Worm (Caenorhabditis elegans) whole organism, young adult: ENCODE data around the gene F49E10.4.
A peak's percentile ranks its signal among the peaks of the same experiment; 100 is the strongest.

Source experiments
- B0019.2 ChIP-seq: fragments of 200-800 bp; sonication (Bioruptor generic); conservative IDR thresholded peaks from 2 replicates; pipeline ENCODE4 v1.3.6; 2022; ENCODE audit warnings: missing genetic modification reagents, missing genetic modification characterization, missing compliant biosample characterization
- B0261.1 ChIP-seq: sonication (generic microtip); optimal IDR thresholded peaks from 2 replicates; lab custom pipeline; 2016; ENCODE audit warnings: mild to moderate bottlenecking, missing genetic modification characterization, moderate library complexity, missing compliant biosample characterization
- C06A6.2 ChIP-seq: fragments of 200-800 bp; sonication (Bioruptor generic); conservative IDR thresholded peaks from 2 replicates; pipeline ENCODE4 v1.3.6; 2022; ENCODE audit warnings: missing genetic modification characterization, missing compliant biosample characterization
- F22D6.2 ChIP-seq: sonication (generic microtip); optimal IDR thresholded peaks from 2 replicates; lab custom pipeline; 2016; ENCODE audit warnings: mild to moderate bottlenecking, missing genetic modification characterization, missing compliant biosample characterization
- F23B12.7 ChIP-seq: sonication (generic microtip); optimal IDR thresholded peaks from 2 replicates; lab custom pipeline; 2017; ENCODE audit warnings: missing genetic modification characterization, mild to moderate bottlenecking, missing compliant biosample characterization, antibody characterized with exemption, moderate library complexity; ENCODE audit not compliant: insufficient read depth
- F37B4.10 ChIP-seq: fragments of 200-800 bp; sonication (Bioruptor generic); IDR thresholded peaks from 2 replicates; pipeline ENCODE4 v1.3.6; 2022; ENCODE audit warnings: missing genetic modification characterization, missing compliant biosample characterization
- F52B5.7 ChIP-seq: sonication (generic microtip); optimal IDR thresholded peaks from 2 replicates; lab custom pipeline; 2016; ENCODE audit warnings: mild to moderate bottlenecking, missing genetic modification characterization, missing compliant biosample characterization
- K12H6.12 ChIP-seq: fragments of 200-800 bp; sonication (Bioruptor generic); optimal IDR thresholded peaks from 2 replicates; lab custom pipeline; 2018; ENCODE audit warnings: mild to moderate bottlenecking, missing genetic modification characterization, missing compliant biosample characterization
- T07F8.4 ChIP-seq: sonication (generic microtip); optimal IDR thresholded peaks from 2 replicates; lab custom pipeline; 2016; ENCODE audit warnings: mild to moderate bottlenecking, missing genetic modification characterization, moderate library complexity, missing compliant biosample characterization
- T26A5.8 ChIP-seq: sonication (generic microtip); optimal IDR thresholded peaks from 2 replicates; lab custom pipeline; 2016; ENCODE audit warnings: missing genetic modification characterization, missing compliant biosample characterization
- Y53F4B.3 ChIP-seq: fragments of 200-800 bp; sonication (Bioruptor generic); IDR thresholded peaks from 2 replicates; pipeline ENCODE4 v1.3.6; 2022; ENCODE audit warnings: missing genetic modification reagents, missing genetic modification characterization, missing compliant biosample characterization
- Y53G8AR.9 ChIP-seq: fragments of 200-800 bp; sonication (Bioruptor generic); conservative IDR thresholded peaks from 2 replicates; pipeline ENCODE4 v1.3.6; 2022; ENCODE audit warnings: missing genetic modification reagents, missing genetic modification characterization, missing compliant biosample characterization
- Y56A3A.18 ChIP-seq: fragments of 200-800 bp; sonication (Bioruptor generic); IDR thresholded peaks from 2 replicates; pipeline ENCODE4 v1.3.6; 2022; ENCODE audit warnings: missing genetic modification reagents, missing genetic modification characterization, missing compliant biosample characterization
- Y67H2A.10 ChIP-seq: fragments of 200-800 bp; sonication (Bioruptor generic); conservative IDR thresholded peaks from 2 replicates; pipeline ENCODE4 v1.3.6; 2022; ENCODE audit warnings: missing genetic modification reagents, missing genetic modification characterization, missing compliant biosample characterization
- Y79H2A.3 ChIP-seq: fragments of 200-800 bp; sonication (Bioruptor generic); conservative IDR thresholded peaks from 2 replicates; pipeline ENCODE4 v1.3.6; 2022; ENCODE audit warnings: missing genetic modification reagents, missing genetic modification characterization, missing compliant biosample characterization
- aptf-2 ChIP-seq: fragments of 200-800 bp; sonication (Bioruptor generic); conservative IDR thresholded peaks from 2 replicates; pipeline ENCODE4 v1.3.6; 2022; ENCODE audit warnings: missing genetic modification reagents, missing genetic modification characterization, missing compliant biosample characterization
- atf-7 ChIP-seq: sonication (generic microtip); optimal IDR thresholded peaks from 2 replicates; lab custom pipeline; 2017; ENCODE audit warnings: mild to moderate bottlenecking, missing genetic modification characterization, missing compliant biosample characterization
- athp-1 ChIP-seq: sonication (generic microtip); optimal IDR thresholded peaks from 2 replicates; lab custom pipeline; 2017; ENCODE audit warnings: mild to moderate bottlenecking, missing genetic modification characterization, missing compliant biosample characterization
- attf-5 ChIP-seq: fragments of 200-800 bp; sonication (Bioruptor generic); optimal IDR thresholded peaks from 2 replicates; lab custom pipeline; 2018; ENCODE audit warnings: mild to moderate bottlenecking, missing genetic modification characterization, missing compliant biosample characterization
- cebp-2 ChIP-seq: fragments of 200-800 bp; sonication (Bioruptor generic); IDR thresholded peaks from 2 replicates; pipeline ENCODE4 v1.3.6; 2022; ENCODE audit warnings: missing genetic modification characterization, missing compliant biosample characterization
- ceh-58 ChIP-seq: fragments of 200-800 bp; sonication (Bioruptor generic); IDR thresholded peaks from 2 replicates; pipeline ENCODE4 v1.3.6; 2022; ENCODE audit warnings: missing genetic modification characterization, missing compliant biosample characterization
- dpff-1 ChIP-seq: sonication (generic microtip); optimal IDR thresholded peaks from 2 replicates; lab custom pipeline; 2017; ENCODE audit warnings: mild to moderate bottlenecking, missing genetic modification characterization, missing compliant biosample characterization
- efl-1 ChIP-seq: fragments of 150-350 bp; optimal IDR thresholded peaks from 2 replicates; lab custom pipeline; 2014; ENCODE audit warnings: missing biosample characterization, missing genetic modification reagents, missing genetic modification characterization
- egl-18 ChIP-seq: fragments of 200-800 bp; sonication (Bioruptor generic); IDR thresholded peaks from 2 replicates; pipeline ENCODE4 v1.3.6; 2022; ENCODE audit warnings: missing genetic modification reagents, missing genetic modification characterization, missing compliant biosample characterization
- fkh-3 ChIP-seq: sonication (generic microtip); optimal IDR thresholded peaks from 2 replicates; lab custom pipeline; 2016; ENCODE audit warnings: mild to moderate bottlenecking, missing genetic modification characterization, missing compliant biosample characterization
- gei-17 ChIP-seq: fragments of 200-800 bp; sonication (Bioruptor generic); optimal IDR thresholded peaks from 2 replicates; lab custom pipeline; 2018; ENCODE audit warnings: mild to moderate bottlenecking, missing genetic modification characterization, missing compliant biosample characterization
- him-1 ChIP-seq: sonication (generic microtip); optimal IDR thresholded peaks from 2 replicates; lab custom pipeline; 2016; ENCODE audit warnings: missing genotype, missing genetic modification reagents, missing genetic modification characterization, missing compliant biosample characterization
- hmg-1.2 ChIP-seq: fragments of 200-800 bp; sonication (Bioruptor generic); IDR thresholded peaks from 2 replicates; pipeline ENCODE4 v1.3.6; 2022; ENCODE audit warnings: missing genetic modification reagents, missing genetic modification characterization, missing compliant biosample characterization
- let-607 ChIP-seq, 2 experiments: fragments of 200-800 bp in 1 of 2; sonication (Bioruptor generic) in 1 of 2; sonication (generic microtip) in 1 of 2; optimal IDR thresholded peaks; 2 replicates each; lab custom pipeline; 2016 to 2018; ENCODE audit warnings: mild to moderate bottlenecking in 2 of 2, missing compliant biosample characterization in 2 of 2, missing genetic modification characterization in 2 of 2, moderate library complexity in 2 of 2, missing genotype in 1 of 2
- lin-26 ChIP-seq: fragments of 200-800 bp; sonication (Bioruptor generic); IDR thresholded peaks from 2 replicates; pipeline ENCODE4 v1.3.6; 2022; ENCODE audit warnings: missing genetic modification reagents, missing genetic modification characterization, missing compliant biosample characterization
- lin-35 ChIP-seq, 3 experiments: fragments of 150-350 bp in 2 of 3; sonication (generic microtip) in 1 of 3; optimal IDR thresholded peaks; 2 replicates each; lab custom pipeline; 2014 to 2018; ENCODE audit warnings: missing biosample characterization in 3 of 3, missing genetic modification characterization in 3 of 3, missing genetic modification reagents in 3 of 3
- lsl-1 ChIP-seq: fragments of 200-800 bp; sonication (Bioruptor generic); optimal IDR thresholded peaks from 2 replicates; lab custom pipeline; 2018; ENCODE audit warnings: mild to moderate bottlenecking, missing genetic modification characterization, moderate library complexity, missing compliant biosample characterization
- mel-28 ChIP-seq: sonication (generic microtip); optimal IDR thresholded peaks from 2 replicates; lab custom pipeline; 2016; ENCODE audit warnings: borderline replicate concordance, mild to moderate bottlenecking, missing genetic modification characterization, missing compliant biosample characterization
- mxl-1 ChIP-seq: sonication (generic microtip); optimal IDR thresholded peaks from 2 replicates; lab custom pipeline; 2016; ENCODE audit warnings: missing genetic modification characterization, missing compliant biosample characterization
- nfya-1 ChIP-seq: sonication (generic microtip); optimal IDR thresholded peaks from 2 replicates; lab custom pipeline; 2017; ENCODE audit warnings: antibody characterized with exemption, missing compliant biosample characterization, missing genetic modification characterization, borderline replicate concordance; ENCODE audit not compliant: insufficient read depth
- nfyb-1 ChIP-seq: fragments of 200-800 bp; sonication (Bioruptor generic); IDR thresholded peaks from 2 replicates; pipeline ENCODE4 v1.3.6; 2022; ENCODE audit warnings: missing genetic modification reagents, missing genetic modification characterization, missing compliant biosample characterization
- rec-8 ChIP-seq, 2 experiments: sonication (generic microtip); optimal IDR thresholded peaks; 2 replicates each; lab custom pipeline; 2016; ENCODE audit warnings: mild to moderate bottlenecking in 2 of 2, missing genetic modification characterization in 2 of 2, missing genetic modification reagents in 2 of 2, missing genotype in 2 of 2, missing biosample characterization in 1 of 2, missing compliant biosample characterization in 1 of 2, moderate library complexity in 1 of 2
- rpc-1 ChIP-seq, 2 experiments: fragments of 150-350 bp in 1 of 2; sonication (generic microtip) in 1 of 2; optimal IDR thresholded peaks; 2 replicates each; lab custom pipeline; 2014 to 2018; ENCODE audit warnings: missing biosample characterization in 1 of 2, missing genetic modification characterization in 1 of 2, missing genetic modification reagents in 1 of 2, missing genotype in 1 of 2
- sea-2 ChIP-seq: fragments of 200-800 bp; sonication (Bioruptor generic); IDR thresholded peaks from 2 replicates; pipeline ENCODE4 v1.3.6; 2022; ENCODE audit warnings: missing genetic modification characterization, missing compliant biosample characterization
- tbx-9 ChIP-seq: sonication (generic microtip); optimal IDR thresholded peaks from 2 replicates; lab custom pipeline; 2016; ENCODE audit warnings: borderline replicate concordance, missing genetic modification characterization, inconsistent platforms, missing compliant biosample characterization
- unc-130 ChIP-seq: sonication (generic microtip); optimal IDR thresholded peaks from 2 replicates; lab custom pipeline; 2016; ENCODE audit warnings: missing genetic modification reagents, missing genetic modification characterization, missing compliant biosample characterization
- zfh-2 ChIP-seq: fragments of 200-800 bp; sonication (Bioruptor generic); conservative IDR thresholded peaks from 2 replicates; pipeline ENCODE4 v1.3.6; 2022; ENCODE audit warnings: missing genetic modification reagents, missing genetic modification characterization, missing compliant biosample characterization
- ztf-18 ChIP-seq: sonication (generic microtip); optimal IDR thresholded peaks from 2 replicates; lab custom pipeline; 2016; ENCODE audit warnings: missing genotype, mild to moderate bottlenecking, missing genetic modification characterization, missing compliant biosample characterization
- ztf-22 ChIP-seq: fragments of 200-800 bp; sonication (Bioruptor generic); optimal IDR thresholded peaks from 2 replicates; lab custom pipeline; 2018; ENCODE audit warnings: mild to moderate bottlenecking, missing genetic modification characterization, moderate library complexity, missing compliant biosample characterization
- ztf-25 ChIP-seq: fragments of 200-800 bp; sonication (Bioruptor generic); IDR thresholded peaks from 2 replicates; pipeline ENCODE4 v1.3.6; 2022; ENCODE audit warnings: missing genetic modification reagents, missing genetic modification characterization, missing compliant biosample characterization
- ztf-3 ChIP-seq: fragments of 200-800 bp; sonication (Bioruptor generic); optimal IDR thresholded peaks from 2 replicates; lab custom pipeline; 2018; ENCODE audit warnings: mild to moderate bottlenecking, missing genetic modification characterization, missing compliant biosample characterization
- ztf-6 ChIP-seq: fragments of 200-800 bp; sonication (Bioruptor generic); IDR thresholded peaks from 2 replicates; pipeline ENCODE4 v1.3.6; 2022; ENCODE audit warnings: missing genetic modification reagents, missing genetic modification characterization, missing compliant biosample characterization

Gene F49E10.4

DNA sequence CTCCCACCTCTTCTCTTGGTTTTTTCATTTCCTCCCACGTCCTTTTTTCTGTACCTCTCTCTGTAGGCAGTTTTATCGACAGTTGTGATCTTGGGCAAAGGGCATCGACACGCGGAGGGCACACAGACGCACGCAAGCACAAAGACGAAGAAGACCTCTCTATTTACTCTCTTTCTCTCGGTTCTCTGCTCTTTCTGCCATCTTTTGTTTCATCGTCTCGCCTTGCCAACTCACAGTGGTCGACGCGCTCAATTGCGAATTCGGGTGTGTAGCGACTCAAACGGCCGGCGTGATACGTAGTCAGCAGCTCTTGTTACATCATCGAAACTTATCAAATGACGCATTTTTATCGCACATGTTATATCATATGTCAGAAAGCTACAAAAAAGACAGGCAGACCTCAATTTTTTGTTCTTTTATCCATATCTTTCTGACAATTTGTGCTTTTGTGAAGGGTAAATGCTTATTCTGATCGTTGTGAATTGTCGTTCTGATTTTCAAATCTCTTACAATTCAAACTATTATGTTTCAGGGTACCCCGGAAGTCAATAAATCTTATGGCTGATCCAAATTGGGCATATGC is 34.5 kb upstream of the F49E10.4 start, which contains the start of gene puf-9 (continued):
- TF ChIP-seq aptf-2, result 0 out of 2 replicates have a peak, but pooled peaks have one; percentile 55
- no peak for TF ChIP-seq mxl-1 (tag; lab: Kevin White, UChicago)
- TF ChIP-seq ztf-6 (GFP tag; lab: Robert Waterston, UW), result peak; percentile 59; the same call in 1 of the 2 replicates
- peak; percentile 92 for TF ChIP-seq hmg-1.2 (GFP tag; lab: Robert Waterston, UW)
- TF ChIP-seq atf-7 (tag; lab: Kevin White, UChicago), result peak; percentile 97
- no peak for TF ChIP-seq fkh-3 (tag; lab: Kevin White, UChicago)
- peak; percentile 19 for TF ChIP-seq T07F8.4 (tag; lab: Kevin White, UChicago)
- no peak for TF ChIP-seq ceh-58 (GFP tag; lab: Robert Waterston, UW)
- TF ChIP-seq nfyb-1 (GFP tag; lab: Robert Waterston, UW), result peak; percentile 95
- no peak for TF ChIP-seq F37B4.10
- peak; percentile 88 for TF ChIP-seq cebp-2 (GFP tag; lab: Robert Waterston, UW)
- TF ChIP-seq egl-18 (GFP tag; lab: Robert Waterston, UW), result peak; percentile 82
- TF ChIP-seq lsl-1 (GFP tag; lab: Kevin White, UChicago), result peak; percentile 7
- TF ChIP-seq Y79H2A.3, result 0 out of 2 replicates have a peak, but pooled peaks have one; percentile 17
- no peak for TF ChIP-seq rpc-1 (optimal IDR thresholded peaks at IDR 0.05; lab: Kevin White, UChicago)
- no peak for TF ChIP-seq rpc-1 (tag; optimal IDR thresholded peaks at IDR 0.05; lab: Kevin White, UChicago)
- TF ChIP-seq efl-1, result no peak
- peak; percentile 85 for TF ChIP-seq Y56A3A.18 (GFP tag; lab: Robert Waterston, UW)
- no peak for TF ChIP-seq unc-130 (GFP tag; lab: Kevin White, UChicago)
- TF ChIP-seq let-607 (tag; optimal IDR thresholded peaks at IDR 0.05; lab: Kevin White, UChicago), result peak; percentile 98 to 99
- peak; percentile 89 for TF ChIP-seq ztf-3 (GFP tag; lab: Kevin White, UChicago)
- TF ChIP-seq F22D6.2 (tag; lab: Kevin White, UChicago), result peak; percentile 93
- peak; percentile 68 for TF ChIP-seq F52B5.7 (tag; lab: Kevin White, UChicago)
- TF ChIP-seq zfh-2, result peak; percentile 99
- TF ChIP-seq lin-35 (GFP tag; optimal IDR thresholded peaks at IDR 0.05; lab: Kevin White, UChicago), result peak in 1 of 3 experiments; percentile 94
- TF ChIP-seq rec-8 (tag; optimal IDR thresholded peaks at IDR 0.05; lab: Kevin White, UChicago), result no peak
- TF ChIP-seq tbx-9 (tag; lab: Kevin White, UChicago), result no peak
- TF ChIP-seq F23B12.7, result peak; percentile 85
- TF ChIP-seq ztf-22 (GFP tag; lab: Kevin White, UChicago), result peak; percentile 97
- TF ChIP-seq athp-1 (tag; lab: Kevin White, UChicago), result peak; percentile 97
- TF ChIP-seq ztf-25, result no peak
- no peak for TF ChIP-seq T26A5.8 (tag; lab: Kevin White, UChicago)
- TF ChIP-seq gei-17 (GFP tag; lab: Kevin White, UChicago), result peak; percentile 90
- TF ChIP-seq attf-5 (GFP tag; lab: Kevin White, UChicago), result peak; percentile 97
- peak; percentile 90 for TF ChIP-seq lin-26 (GFP tag; lab: Robert Waterston, UW)
- peak; percentile 94 for TF ChIP-seq C06A6.2 (GFP tag; lab: Robert Waterston, UW)
- no peak for TF ChIP-seq him-1 (tag; lab: Kevin White, UChicago)
- TF ChIP-seq ztf-18, result peak; percentile 78
- TF ChIP-seq dpff-1 (tag; lab: Kevin White, UChicago), result peak; percentile 79
- TF ChIP-seq Y53F4B.3 (GFP tag; lab: Robert Waterston, UW), result 0 out of 2 replicates have a peak, but pooled peaks have one; percentile 42
- peak; percentile 92 for TF ChIP-seq Y67H2A.10
- TF ChIP-seq nfya-1, result no peak
- TF ChIP-seq sea-2 (GFP tag; lab: Robert Waterston, UW), result peak; percentile 22; the same call in 1 of the 2 replicates
- TF ChIP-seq B0019.2, result no peak
- TF ChIP-seq Y53G8AR.9 (GFP tag; lab: Robert Waterston, UW), result peak; percentile 92
- peak; percentile 99 for TF ChIP-seq K12H6.12 (tag; lab: Kevin White, UChicago)
- peak; percentile 37 for TF ChIP-seq B0261.1 (tag; lab: Kevin White, UChicago)
- no peak for TF ChIP-seq mel-28 (tag; lab: Kevin White, UChicago)
